Worm (Caenorhabditis elegans) whole organism, L3 larva: ENCODE results near the gene btb-10.

ENCODE experiments used
- aly-2 ChIP-seq: fragments of 150-350 bp; optimal IDR thresholded peaks from 2 replicates; lab custom pipeline; 2014; ENCODE audit warnings: missing biosample characterization, missing genetic modification characterization
- mdl-1 ChIP-seq: fragments of 150-350 bp; optimal IDR thresholded peaks from 2 replicates; lab custom pipeline; 2014; ENCODE audit warnings: missing biosample characterization, missing genetic modification characterization
- nhr-12 ChIP-seq: fragments of 150-350 bp; optimal IDR thresholded peaks from 2 replicates; lab custom pipeline; 2014; ENCODE audit warnings: missing biosample characterization, missing genetic modification characterization
- nhr-237 ChIP-seq: fragments of 150-350 bp; optimal IDR thresholded peaks from 2 replicates; lab custom pipeline; 2014; ENCODE audit warnings: missing biosample characterization, missing genetic modification characterization
- pha-4 ChIP-seq: fragments of 150-350 bp; optimal IDR thresholded peaks from 2 replicates; lab custom pipeline; 2014; ENCODE audit warnings: missing biosample characterization, missing genetic modification reagents, missing genetic modification characterization

- TF ChIP-seq nhr-237 (no peak), pha-4 (tag; lab: Kevin White, UChicago) (no peak), mdl-1 (no peak), nhr-12 (no peak), aly-2 (tag; lab: Kevin White, UChicago) (no peak)
Observed at ce11 chrII:1088527-1089230, 28.1 kb upstream of the btb-10 start.
